Worm (Caenorhabditis elegans) whole organism, midembryonic: ENCODE data around the gene cyp-33C11.

Source experiments
- T22C8.4 ChIP-seq: fragments of 200-800 bp; sonication (Bioruptor generic); IDR thresholded peaks from 2 replicates; pipeline ENCODE4 v1.3.6; 2022; ENCODE audit warnings: missing genetic modification characterization, missing compliant biosample characterization
- cog-1 ChIP-seq: sonication (generic microtip); optimal IDR thresholded peaks from 2 replicates; lab custom pipeline; 2016; ENCODE audit warnings: missing genetic modification characterization, missing compliant biosample characterization
- flt-1 ChIP-seq: fragments of 200-800 bp; sonication (Bioruptor generic); IDR thresholded peaks from 2 replicates; pipeline ENCODE4 v1.3.6; 2022; ENCODE audit warnings: missing genetic modification characterization, missing compliant biosample characterization
- klf-2 ChIP-seq: fragments of 200-800 bp; sonication (Bioruptor generic); conservative IDR thresholded peaks from 2 replicates; pipeline ENCODE4 v1.3.6; 2022; ENCODE audit warnings: missing genetic modification reagents, missing genetic modification characterization, missing compliant biosample characterization
- med-1 ChIP-seq: sonication (generic microtip); optimal IDR thresholded peaks from 2 replicates; lab custom pipeline; 2017; ENCODE audit warnings: missing genetic modification characterization, mild to moderate bottlenecking, missing compliant biosample characterization, antibody characterized with exemption, missing genetic modification reagents; ENCODE audit not compliant: insufficient read depth
- ref-1 ChIP-seq: fragments of 200-800 bp; sonication (Bioruptor generic); conservative IDR thresholded peaks from 2 replicates; pipeline ENCODE4 v1.3.6; 2022; ENCODE audit warnings: missing genetic modification reagents, missing genetic modification characterization, missing compliant biosample characterization
- tab-1 ChIP-seq: fragments of 200-800 bp; sonication (Bioruptor generic); IDR thresholded peaks from 2 replicates; pipeline ENCODE4 v1.3.6; 2022; ENCODE audit warnings: missing genetic modification characterization, missing compliant biosample characterization
- ztf-23 ChIP-seq: fragments of 200-800 bp; sonication (Bioruptor generic); IDR thresholded peaks from 2 replicates; pipeline ENCODE4 v1.3.6; 2022; ENCODE audit warnings: missing genetic modification reagents, missing genetic modification characterization, missing compliant biosample characterization
- ztf-29 ChIP-seq: fragments of 200-800 bp; sonication (Bioruptor generic); IDR thresholded peaks from 2 replicates; pipeline ENCODE4 v1.3.6; 2022; ENCODE audit warnings: missing genetic modification reagents, missing genetic modification characterization, missing compliant biosample characterization

Gene cyp-33C11

DNA sequence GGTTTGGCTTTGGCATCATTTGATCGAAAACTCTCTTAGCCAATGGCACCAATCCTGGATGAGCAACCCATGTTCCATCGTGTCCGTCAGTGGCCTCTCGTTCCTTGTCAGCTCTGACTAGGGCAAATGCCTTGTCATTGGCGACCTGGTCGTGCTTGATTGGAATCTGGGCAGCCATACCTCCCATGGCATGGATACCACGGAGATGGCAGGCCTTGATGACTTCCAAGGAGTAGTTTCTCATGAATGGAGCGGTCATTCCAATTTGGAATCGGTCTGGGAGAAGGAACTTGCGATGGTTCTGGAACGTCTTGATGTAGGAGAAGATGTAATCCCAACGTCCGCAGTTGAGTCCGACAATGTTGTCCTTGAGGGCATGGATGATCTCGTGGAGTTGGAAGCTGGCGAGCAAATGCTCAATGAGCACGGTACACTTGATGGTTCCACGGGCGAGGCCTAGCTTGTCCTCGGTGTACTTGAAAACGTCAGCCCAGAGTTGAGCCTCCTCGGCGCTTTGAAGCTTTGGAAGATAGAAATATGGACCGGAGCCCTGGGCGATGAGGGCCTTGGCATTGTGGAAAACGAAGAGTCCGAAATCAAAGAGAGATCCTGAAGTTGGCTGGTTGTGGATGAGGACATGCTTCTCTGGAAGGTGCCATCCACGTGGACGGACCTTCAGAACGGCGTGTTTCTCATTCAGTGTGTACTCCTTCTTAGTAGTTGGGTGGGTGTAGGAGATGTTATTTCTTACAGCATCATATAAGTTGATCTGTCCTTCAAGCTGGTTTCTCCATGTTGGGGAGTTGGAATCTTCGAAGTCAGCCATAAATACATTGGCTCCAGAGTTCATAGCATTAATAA lies 12.4 kb upstream of the cyp-33C11 start:
- TF ChIP-seq tab-1 (GFP tag; lab: Robert Waterston, UW) (no peak), flt-1 (GFP tag; lab: Robert Waterston, UW) (0 out of 2 replicates have a peak, but pooled peaks have one; percentile 45)

DNA sequence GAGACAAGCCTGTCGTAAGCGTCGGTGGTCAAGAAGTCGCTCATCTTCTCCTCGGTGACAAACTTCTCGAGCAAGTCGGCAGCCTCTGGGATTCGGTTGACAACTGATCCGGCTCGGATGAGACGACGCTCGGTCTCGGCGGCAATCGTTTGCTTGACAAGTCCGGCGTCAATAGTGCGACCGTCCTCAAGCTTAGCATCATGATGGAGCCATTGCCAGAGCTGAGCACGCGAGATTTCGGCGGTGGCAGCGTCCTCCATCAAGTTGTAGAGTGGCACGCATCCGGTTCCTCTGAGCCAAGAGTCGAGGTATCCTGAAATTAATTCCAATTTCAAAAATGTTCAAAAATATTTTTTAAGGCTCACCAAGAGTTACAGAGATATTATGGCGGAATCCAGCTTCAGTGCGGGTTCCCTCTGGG lies 11.7 kb upstream of the cyp-33C11 start:
- no peak for TF ChIP-seq klf-2 (GFP tag; lab: Robert Waterston, UW)
- no peak for TF ChIP-seq cog-1 (tag; lab: Kevin White, UChicago)
- TF ChIP-seq ztf-29 (GFP tag; lab: Robert Waterston, UW), result no peak
- TF ChIP-seq tab-1 (GFP tag; lab: Robert Waterston, UW), result no peak
- TF ChIP-seq ref-1 (GFP tag; lab: Robert Waterston, UW), result no peak
- no peak for TF ChIP-seq ztf-23 (GFP tag; lab: Robert Waterston, UW)
- TF ChIP-seq med-1 (GFP tag; lab: Kevin White, UChicago), result no peak
- TF ChIP-seq T22C8.4 (GFP tag; lab: Robert Waterston, UW), result no peak
- no peak for TF ChIP-seq flt-1 (GFP tag; lab: Robert Waterston, UW)

DNA sequence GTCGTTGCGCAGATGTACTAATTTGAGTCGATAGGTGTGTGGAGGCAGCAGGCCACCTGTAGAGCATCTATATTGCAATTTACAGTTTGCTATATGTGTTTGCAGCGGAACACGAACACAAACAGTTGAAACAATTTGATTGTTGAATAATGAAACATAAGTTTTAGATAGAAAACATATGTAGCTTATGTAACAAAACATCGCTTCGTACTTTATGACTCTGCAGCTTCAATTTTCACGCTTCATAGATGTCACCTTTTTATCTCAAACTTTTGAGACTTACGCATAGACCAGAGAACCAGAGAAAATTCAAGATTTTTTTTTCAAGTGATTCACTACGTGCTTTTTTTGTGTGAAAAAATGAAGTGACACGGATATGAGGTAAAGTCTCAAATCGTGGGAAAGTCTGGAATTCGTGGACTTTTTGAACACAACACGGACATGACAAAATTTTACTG lies 11.1 kb upstream of the cyp-33C11 start, which contains the start of gene fbxb-72:
TSS of gene fbxb-72 (minus strand) at position 58 of the 458 bp plus-strand sequence.
- TF ChIP-seq flt-1 (GFP tag; lab: Robert Waterston, UW) (peak; percentile 51; the same call in 1 of the 2 replicates), cog-1 (tag; lab: Kevin White, UChicago) (no peak)

DNA sequence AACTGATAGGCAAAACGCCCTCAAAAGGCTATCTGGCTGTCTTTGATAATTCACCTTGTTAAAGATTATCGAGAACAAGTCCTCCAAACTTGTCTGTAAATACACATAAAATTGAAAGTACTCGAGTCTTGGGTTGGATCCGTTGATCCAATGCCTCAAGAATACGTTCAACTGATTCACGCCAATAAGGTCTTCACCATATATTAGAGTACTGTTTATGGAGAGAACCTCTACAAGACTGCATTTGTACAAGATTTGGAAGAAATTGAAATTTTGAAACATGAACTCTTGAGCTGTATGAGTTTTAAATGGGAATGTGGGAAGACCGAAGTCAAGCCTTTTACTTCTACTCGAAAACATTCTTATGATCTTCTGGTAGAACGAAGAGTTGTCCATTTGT lies 10.1 kb upstream of the cyp-33C11 start:
- TF ChIP-seq med-1 (GFP tag; lab: Kevin White, UChicago) (no peak), ref-1 (GFP tag; lab: Robert Waterston, UW) (no peak), T22C8.4 (GFP tag; lab: Robert Waterston, UW) (no peak), ztf-23 (GFP tag; lab: Robert Waterston, UW) (no peak), cog-1 (tag; lab: Kevin White, UChicago) (no peak), tab-1 (GFP tag; lab: Robert Waterston, UW) (no peak), flt-1 (GFP tag; lab: Robert Waterston, UW) (no peak)

DNA sequence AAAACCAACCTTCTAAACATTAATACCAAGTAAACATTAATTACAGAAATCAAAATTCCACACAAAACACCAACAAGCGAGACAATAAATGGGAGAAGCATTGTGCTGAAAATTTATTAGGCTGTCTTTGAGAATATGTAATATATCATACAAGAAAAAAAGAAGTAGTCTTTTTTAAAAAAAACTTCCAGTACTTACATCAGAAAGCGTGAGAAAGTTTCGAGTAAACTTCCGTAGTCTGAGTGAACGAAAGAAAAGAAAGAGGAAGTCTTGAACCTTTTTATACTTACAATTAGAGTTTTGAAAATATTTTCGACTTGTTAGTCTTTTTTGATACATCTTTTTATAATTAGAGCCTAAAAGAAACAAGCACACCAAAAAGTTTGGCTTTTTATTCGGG lies 6.9 kb upstream of the cyp-33C11 start, which contains the start of gene srbc-40:
TSS of gene srbc-40 (minus strand) at position 101 of the 400 bp plus-strand sequence.
- TF ChIP-seq cog-1 (tag; lab: Kevin White, UChicago) (no peak), tab-1 (GFP tag; lab: Robert Waterston, UW) (no peak), klf-2 (GFP tag; lab: Robert Waterston, UW) (no peak), ztf-23 (GFP tag; lab: Robert Waterston, UW) (no peak), ztf-29 (GFP tag; lab: Robert Waterston, UW) (no peak), flt-1 (GFP tag; lab: Robert Waterston, UW) (no peak), T22C8.4 (GFP tag; lab: Robert Waterston, UW) (no peak), med-1 (GFP tag; lab: Kevin White, UChicago) (no peak), ref-1 (GFP tag; lab: Robert Waterston, UW) (no peak)

DNA sequence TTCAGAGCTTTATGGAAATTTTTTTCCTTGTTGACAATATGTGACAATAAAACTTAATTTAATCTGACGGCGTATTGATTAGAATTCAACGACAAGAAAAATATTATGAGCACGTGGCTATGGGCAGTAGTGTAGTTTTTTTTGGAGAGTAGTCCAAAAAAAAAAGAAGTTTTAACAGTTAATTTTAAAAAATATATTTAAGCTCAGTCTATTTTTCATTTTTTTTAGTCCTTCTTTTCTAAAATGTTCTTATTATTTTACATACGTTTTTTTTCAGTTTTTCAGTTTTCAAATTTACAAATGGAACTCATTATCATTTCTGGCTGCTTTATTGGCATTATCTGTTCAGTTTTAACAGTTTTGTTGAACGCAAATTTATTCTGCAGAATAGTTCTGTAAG lies 4.0 kb downstream of the cyp-33C11 start, which contains the start of gene srbc-39:
TSS of gene srbc-39 (plus strand) at position 301 of the 400 bp plus-strand sequence.
- no peak for TF ChIP-seq cog-1 (tag; lab: Kevin White, UChicago)
- no peak for TF ChIP-seq tab-1 (GFP tag; lab: Robert Waterston, UW)
- no peak for TF ChIP-seq T22C8.4 (GFP tag; lab: Robert Waterston, UW)
- TF ChIP-seq klf-2 (GFP tag; lab: Robert Waterston, UW), result no peak
- TF ChIP-seq ztf-23 (GFP tag; lab: Robert Waterston, UW), result no peak
- no peak for TF ChIP-seq ref-1 (GFP tag; lab: Robert Waterston, UW)
- TF ChIP-seq ztf-29 (GFP tag; lab: Robert Waterston, UW), result no peak
- TF ChIP-seq med-1 (GFP tag; lab: Kevin White, UChicago), result no peak
- no peak for TF ChIP-seq flt-1 (GFP tag; lab: Robert Waterston, UW)

DNA sequence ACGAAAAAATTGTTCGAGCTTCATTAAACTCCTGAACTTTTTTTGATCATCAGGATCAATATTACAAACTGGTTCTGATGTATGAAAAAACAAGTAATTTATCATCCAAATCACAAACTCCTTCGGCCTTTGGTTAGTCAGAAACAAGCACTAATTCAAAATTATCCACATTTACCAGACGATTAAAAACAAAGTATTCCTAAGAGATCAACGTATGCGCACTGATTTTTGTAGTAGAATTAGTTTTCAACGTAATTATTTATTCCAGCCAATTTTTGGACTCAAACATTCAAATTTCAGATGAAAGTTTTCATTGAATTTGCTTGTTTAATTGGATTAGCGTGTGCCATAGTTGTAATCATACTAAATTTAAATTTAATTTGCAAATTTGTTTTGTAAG lies 5.9 kb downstream of the cyp-33C11 start, which contains the start of gene srbc-38:
TSS of gene srbc-38 (plus strand) at position 301 of the 400 bp plus-strand sequence.
- TF ChIP-seq flt-1 (GFP tag; lab: Robert Waterston, UW), result no peak
- no peak for TF ChIP-seq tab-1 (GFP tag; lab: Robert Waterston, UW)
- TF ChIP-seq ztf-29 (GFP tag; lab: Robert Waterston, UW), result no peak
- TF ChIP-seq med-1 (GFP tag; lab: Kevin White, UChicago), result no peak
- no peak for TF ChIP-seq cog-1 (tag; lab: Kevin White, UChicago)
- no peak for TF ChIP-seq ztf-23 (GFP tag; lab: Robert Waterston, UW)
- TF ChIP-seq klf-2 (GFP tag; lab: Robert Waterston, UW), result no peak

DNA sequence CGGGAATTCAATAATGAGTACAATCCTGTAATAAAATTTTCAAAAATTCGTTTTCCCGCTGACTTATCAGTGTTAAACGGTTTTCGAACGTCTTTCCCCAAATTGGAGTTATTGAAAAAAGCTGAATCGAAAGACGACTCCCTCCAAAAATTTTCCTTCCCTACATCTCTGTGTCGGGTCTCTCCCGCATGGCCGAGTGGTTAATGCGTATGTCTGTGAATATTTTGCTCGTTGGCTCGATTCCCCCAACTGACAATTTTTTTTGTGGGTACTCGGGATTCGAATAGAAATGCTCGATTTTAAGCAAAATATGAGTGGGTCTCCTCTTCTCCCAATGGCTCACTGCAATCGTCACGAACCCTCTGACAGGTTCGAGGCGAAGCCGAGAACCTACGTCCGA lies 6.3 kb downstream of the cyp-33C11 start:
- peak; percentile 68; the same call in 1 of the 2 replicates for TF ChIP-seq ztf-23 (GFP tag; lab: Robert Waterston, UW)
- peak; percentile 66; the same call in 1 of the 2 replicates for TF ChIP-seq flt-1 (GFP tag; lab: Robert Waterston, UW)
- peak; percentile 69 for TF ChIP-seq ref-1 (GFP tag; lab: Robert Waterston, UW)

DNA sequence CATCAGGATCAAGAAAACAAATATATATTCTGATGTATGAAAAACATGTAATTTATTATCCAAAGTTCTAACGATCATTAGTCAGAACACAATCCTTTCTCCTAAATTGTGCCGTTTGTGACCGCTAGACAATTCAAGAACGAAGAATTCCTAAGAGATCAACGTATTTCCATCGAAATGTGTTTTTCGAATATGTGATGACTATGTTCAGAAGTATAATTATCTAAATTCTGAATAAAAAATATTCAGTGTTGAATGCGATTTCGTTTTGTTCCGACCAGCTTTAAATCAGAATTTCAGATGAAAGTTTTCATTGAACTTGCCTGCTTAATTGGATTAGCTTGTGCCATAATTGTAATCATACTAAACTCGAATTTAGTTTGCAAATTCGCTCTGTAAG lies 10.5 kb downstream of the cyp-33C11 start, which contains the start of gene srbc-37:
TSS of gene srbc-37 (plus strand) at position 301 of the 400 bp plus-strand sequence.
- no peak for TF ChIP-seq cog-1 (tag; lab: Kevin White, UChicago)
- TF ChIP-seq klf-2 (GFP tag; lab: Robert Waterston, UW), result no peak
- TF ChIP-seq T22C8.4 (GFP tag; lab: Robert Waterston, UW), result no peak
- no peak for TF ChIP-seq med-1 (GFP tag; lab: Kevin White, UChicago)
- no peak for TF ChIP-seq flt-1 (GFP tag; lab: Robert Waterston, UW)
